Worm (Caenorhabditis elegans): ENCODE measurements around the gene srd-41.
"Not testable (repeated sequence)": the region's sequence is repeated elsewhere in the genome, so short reads cannot be mapped to it uniquely, and the experiment has no call there.

srd-41 gene

DNA sequence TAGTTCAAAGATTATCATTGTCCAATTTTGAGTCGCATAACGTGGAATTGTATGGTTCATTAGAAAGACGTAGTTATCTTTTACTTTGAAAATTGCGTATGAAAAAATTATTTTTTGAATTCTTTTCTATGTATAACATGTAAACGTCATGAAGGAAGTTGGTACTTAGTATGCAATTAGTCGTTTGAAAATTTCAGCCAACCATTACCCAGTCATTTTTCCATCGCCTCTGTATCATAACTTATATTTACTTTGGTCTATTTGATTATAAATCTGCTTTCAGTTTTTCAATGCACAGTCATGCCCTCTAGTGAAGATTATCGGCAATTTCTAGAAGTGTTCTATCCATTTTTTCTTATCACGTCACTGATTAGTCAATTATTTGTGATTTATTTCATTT lies at the start of gene srd-41:
TSS of gene srd-41 (plus strand) at position 301 of the 400 bp plus-strand sequence.
- TF ChIP-seq unc-62 (GFP tag; optimal IDR thresholded peaks at IDR 0.05): no peak

DNA sequence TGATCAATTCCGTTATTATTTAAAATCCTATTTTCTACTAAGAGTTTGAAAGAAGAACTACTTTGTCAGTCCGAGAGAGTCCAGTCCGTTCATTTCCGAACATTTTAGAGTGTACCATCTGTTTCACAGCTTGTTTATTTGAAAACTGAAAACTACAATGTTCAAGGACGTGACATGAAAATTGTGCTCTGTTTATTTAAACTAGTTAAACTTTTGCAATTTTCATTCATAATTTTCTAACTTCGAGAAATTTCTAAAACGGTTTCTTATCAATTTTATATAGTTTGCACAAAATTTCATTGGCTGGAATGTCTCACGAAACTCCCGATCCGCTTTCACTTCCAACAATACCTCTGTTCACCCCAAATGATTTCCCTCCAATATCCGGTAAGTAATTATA lies 46.0 kb upstream of the srd-41 start, which contains the start of gene C04B4.1:
TSS of gene C04B4.1 (plus strand) at position 301 of the 400 bp plus-strand sequence.
- no peak for TF ChIP-seq unc-62 (GFP tag; optimal IDR thresholded peaks at IDR 0.05)

- no peak for TF ChIP-seq unc-62 (GFP tag; optimal IDR thresholded peaks at IDR 0.05)
Observed at ce11 chrX:12282911-12283310, 43.6 kb upstream of the srd-41 start, which contains the start of gene C04B4.2. C04B4.2 (plus strand) TSS chrX:12283281.

ce11 chrX:12284161-12284560 lies 42.4 kb upstream of the srd-41 start:
- no peak for TF ChIP-seq unc-62 (GFP tag; optimal IDR thresholded peaks at IDR 0.05)

- TF ChIP-seq unc-62 (GFP tag; optimal IDR thresholded peaks at IDR 0.05): no peak
Observed at ce11 chrX:12285496-12285895, 41.0 kb upstream of the srd-41 start, which contains the start of gene lips-2. lips-2 (plus strand) TSS chrX:12285796.

- TF ChIP-seq unc-62 (GFP tag; optimal IDR thresholded peaks at IDR 0.05): no peak
Observed at ce11 chrX:12288254-12288653, 38.3 kb upstream of the srd-41 start, which contains the start of gene C04B4.5. C04B4.5 (minus strand) TSS chrX:12288354.

DNA sequence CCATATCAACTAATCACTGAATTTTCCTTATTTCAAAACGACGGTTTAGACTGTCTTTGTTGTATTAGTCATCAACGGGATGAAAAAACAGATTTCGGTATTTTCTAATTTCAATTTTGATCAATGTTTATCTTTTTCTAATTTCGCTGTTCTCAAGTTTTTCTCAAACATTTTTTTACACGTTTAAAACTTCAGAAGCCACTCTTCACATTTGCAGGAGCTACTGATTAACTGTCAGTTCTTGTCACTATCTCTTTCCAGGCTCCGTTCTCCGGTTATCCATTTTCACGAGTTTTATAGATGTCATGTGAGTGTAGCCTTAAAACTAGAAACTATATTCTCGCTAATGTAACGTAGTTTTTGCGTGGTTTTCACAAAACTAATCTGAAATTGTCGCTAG lies 36.0 kb upstream of the srd-41 start, which contains the start of gene C04B4.4:
TSS of gene C04B4.4 (plus strand) at position 301 of the 400 bp plus-strand sequence.
- no peak for TF ChIP-seq unc-62 (GFP tag; optimal IDR thresholded peaks at IDR 0.05)

ce11 chrX:12294263-12294662 lies 32.3 kb upstream of the srd-41 start, which contains the start of gene W06D11.1:
W06D11.1 (plus strand) TSS chrX:12294563.
- no peak for TF ChIP-seq unc-62 (GFP tag; optimal IDR thresholded peaks at IDR 0.05)

- TF ChIP-seq unc-62 (GFP tag; optimal IDR thresholded peaks at IDR 0.05): no peak
Observed at ce11 chrX:12296392-12296791, 30.1 kb upstream of the srd-41 start, which contains the start of gene W06D11.2. W06D11.2 (minus strand) TSS chrX:12296730.

ce11 chrX:12298324-12298723 lies 28.2 kb upstream of the srd-41 start, which contains the start of gene W06D11.3:
W06D11.3 (plus strand) TSS chrX:12298683.
- TF ChIP-seq unc-62 (GFP tag; optimal IDR thresholded peaks at IDR 0.05): no peak

DNA sequence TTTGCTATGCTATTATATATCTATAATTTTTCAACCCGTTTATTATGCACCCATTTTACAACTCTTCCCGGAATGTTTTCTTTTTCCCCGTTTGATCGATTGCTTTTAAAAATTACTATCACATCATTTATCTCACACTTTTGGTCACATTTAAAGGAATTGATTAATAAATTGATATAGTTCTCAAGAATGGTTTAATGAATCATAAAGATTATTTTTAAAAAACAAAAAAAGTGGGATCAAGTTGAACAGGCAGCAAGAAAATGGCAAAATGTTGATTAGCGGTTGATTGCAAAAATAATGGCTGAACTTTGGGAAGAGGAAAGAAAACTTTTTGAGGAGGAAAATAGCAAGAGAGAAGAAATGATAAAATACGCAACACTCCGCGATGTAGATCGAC lies 26.7 kb upstream of the srd-41 start, which contains the start of gene W06D11.5:
TSS of gene W06D11.5 (plus strand) at position 301 of the 400 bp plus-strand sequence.
- no peak for TF ChIP-seq unc-62 (GFP tag; optimal IDR thresholded peaks at IDR 0.05)

DNA sequence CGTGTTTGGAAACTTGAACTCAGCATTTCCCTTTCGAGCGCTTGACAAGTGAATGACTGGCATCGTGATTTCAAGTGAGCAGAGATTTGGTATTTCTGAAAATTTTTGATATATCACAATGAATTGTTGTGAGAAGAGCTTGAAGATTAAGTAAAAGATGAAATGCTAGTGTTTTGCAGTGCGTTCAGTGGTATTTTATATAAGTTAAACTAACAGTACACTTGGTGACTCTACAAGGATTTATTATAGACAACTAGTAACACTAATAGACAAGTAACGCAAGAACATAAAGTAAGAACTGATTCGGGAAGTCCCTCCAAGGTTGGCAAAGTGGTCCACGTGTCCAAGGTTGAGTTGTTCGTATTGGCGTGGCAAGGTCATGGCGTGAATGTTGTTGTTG lies 23.8 kb upstream of the srd-41 start, which contains the start of gene dot-1.3:
TSS of gene dot-1.3 (minus strand) at position 101 of the 400 bp plus-strand sequence.
- TF ChIP-seq unc-62 (GFP tag; optimal IDR thresholded peaks at IDR 0.05): not testable (repeated sequence)

- no peak for TF ChIP-seq unc-62 (GFP tag; optimal IDR thresholded peaks at IDR 0.05)
Observed at ce11 chrX:12304231-12304630, 22.3 kb upstream of the srd-41 start.

DNA sequence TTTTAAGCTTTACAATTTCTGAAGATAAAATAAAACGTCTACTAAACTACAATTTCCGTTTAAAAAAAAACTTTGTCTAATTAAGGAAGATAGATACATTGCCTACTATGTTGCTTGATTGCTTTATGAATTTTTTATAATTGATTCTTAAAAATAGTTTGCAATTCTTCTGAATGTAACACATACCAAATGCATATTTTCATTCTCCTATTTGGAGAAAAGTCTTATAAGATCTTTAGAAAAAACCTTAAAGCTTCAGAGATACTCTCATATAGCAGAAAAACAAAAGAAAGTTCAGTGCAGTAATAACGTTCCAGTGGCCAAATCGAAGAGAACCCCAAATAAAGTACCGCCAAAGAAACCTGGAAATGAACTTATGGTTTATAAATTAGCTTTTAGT lies 20.0 kb upstream of the srd-41 start, which contains the start of gene phf-32:
TSS of gene phf-32 (plus strand) at position 301 of the 400 bp plus-strand sequence.
- no peak for TF ChIP-seq unc-62 (GFP tag; optimal IDR thresholded peaks at IDR 0.05)

DNA sequence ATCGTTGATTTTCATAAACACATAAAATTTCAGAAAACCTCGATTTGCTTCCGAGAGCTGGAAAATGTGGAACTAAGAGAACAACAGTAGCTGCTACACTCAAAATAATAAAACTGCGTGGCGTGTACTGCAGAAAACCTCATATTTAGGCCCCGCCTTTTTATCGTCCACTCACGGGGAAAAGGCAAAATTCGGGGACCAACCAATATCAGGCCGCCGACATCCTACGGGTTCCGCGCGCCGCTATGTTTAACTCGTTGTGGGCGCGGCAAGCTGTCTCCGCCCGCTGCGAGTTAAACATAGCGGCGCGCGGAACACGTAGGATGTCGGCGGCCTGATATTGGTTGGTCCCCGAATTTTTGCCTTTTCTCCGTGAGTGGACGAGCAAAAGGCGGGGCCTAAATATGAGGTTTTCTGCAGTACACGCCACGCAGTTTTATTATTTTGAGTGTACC lies 18.5 kb upstream of the srd-41 start, which contains the start of gene F17A2.16:
TSS of gene F17A2.16 (plus strand) at position 405 of the 455 bp plus-strand sequence.
- TF ChIP-seq unc-62 (GFP tag; optimal IDR thresholded peaks at IDR 0.05): not testable (repeated sequence)

DNA sequence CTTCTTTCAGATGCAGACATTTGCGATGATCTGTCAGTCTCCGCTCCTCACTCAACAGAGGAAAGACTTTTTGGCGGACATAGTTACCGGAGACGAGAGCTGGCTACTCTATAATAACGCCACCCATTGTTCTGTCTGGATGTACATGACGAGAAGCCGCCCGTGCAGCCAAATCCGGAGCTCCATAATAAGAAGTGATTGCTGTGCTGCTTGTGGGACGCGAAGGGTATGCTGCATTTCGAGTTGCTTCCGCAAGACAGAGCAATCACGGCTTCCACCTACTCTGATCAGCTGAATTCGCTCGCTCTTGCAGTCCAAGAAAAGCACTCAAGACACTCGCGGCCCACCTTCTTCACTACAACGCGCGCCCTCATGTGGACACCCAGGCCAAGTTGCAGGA lies 12.7 kb upstream of the srd-41 start:
- TF ChIP-seq unc-62 (GFP tag; optimal IDR thresholded peaks at IDR 0.05): no peak

DNA sequence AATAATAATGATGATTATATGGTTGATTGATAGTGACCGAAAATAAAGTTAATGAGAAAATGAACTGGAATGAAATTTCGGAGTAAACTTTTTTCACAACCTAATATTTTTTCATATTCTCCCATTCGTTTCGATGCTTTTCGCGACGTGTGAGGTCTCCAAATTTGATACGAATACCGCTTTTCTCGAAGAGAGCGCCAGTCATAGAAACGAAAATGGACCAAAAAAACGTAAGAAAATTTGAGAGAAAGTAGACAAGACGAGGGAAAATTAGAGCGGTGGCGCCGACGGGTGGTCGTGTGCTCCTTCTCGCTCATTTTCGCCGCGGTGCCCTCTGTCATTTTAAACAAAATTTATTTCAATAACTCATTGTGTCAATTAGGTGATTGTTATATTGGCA lies 12.1 kb upstream of the srd-41 start:
- TF ChIP-seq unc-62 (GFP tag; optimal IDR thresholded peaks at IDR 0.05): no peak
